Worm (Caenorhabditis elegans) whole organism, L2 larva: ENCODE measurements around the gene ZK1010.8.

Experiments
- F13H6.1 ChIP-seq: sonication (generic microtip); optimal IDR thresholded peaks from 2 replicates; lab custom pipeline; 2016; ENCODE audit warnings: missing genetic modification characterization, missing compliant biosample characterization
- R02D3.7 ChIP-seq: fragments of 150-350 bp; optimal IDR thresholded peaks from 2 replicates; lab custom pipeline; 2014; ENCODE audit warnings: missing biosample characterization, missing genetic modification characterization
- Y55F3AM.14 ChIP-seq: fragments of 200-800 bp; sonication (Bioruptor generic); optimal IDR thresholded peaks from 2 replicates; lab custom pipeline; 2018; ENCODE audit warnings: mild to moderate bottlenecking, missing genetic modification characterization, missing compliant biosample characterization
- ZK546.5 ChIP-seq: sonication (generic microtip); optimal IDR thresholded peaks from 2 replicates; lab custom pipeline; 2017; ENCODE audit warnings: missing biosample characterization, missing genetic modification characterization
- ama-1 ChIP-seq: fragments of 150-350 bp; optimal IDR thresholded peaks from 2 replicates; lab custom pipeline; 2018; ENCODE audit warnings: inconsistent platforms
- ceh-16 ChIP-seq: fragments of 150-350 bp; optimal IDR thresholded peaks from 2 replicates; lab custom pipeline; 2014; ENCODE audit warnings: missing biosample characterization, missing genetic modification characterization
- ceh-82 ChIP-seq: fragments of 150-350 bp; optimal IDR thresholded peaks from 2 replicates; lab custom pipeline; 2014; ENCODE audit warnings: missing biosample characterization, missing genetic modification characterization
- dmd-4 ChIP-seq: sonication (generic microtip); optimal IDR thresholded peaks from 2 replicates; lab custom pipeline; 2017; ENCODE audit warnings: missing biosample characterization, missing genetic modification characterization
- egl-27 ChIP-seq: sonication (generic microtip); optimal IDR thresholded peaks from 3 replicates; lab custom pipeline; 2017; ENCODE audit warnings: missing biosample characterization, missing genetic modification reagents, missing genetic modification characterization
- elt-1 ChIP-seq: fragments of 150-350 bp; optimal IDR thresholded peaks from 2 replicates; lab custom pipeline; 2014; ENCODE audit warnings: missing biosample characterization, missing genetic modification characterization
- elt-3 ChIP-seq: sonication (generic microtip); optimal IDR thresholded peaks from 2 replicates; lab custom pipeline; 2017; ENCODE audit warnings: missing biosample characterization, missing genetic modification characterization
- fos-1 ChIP-seq: fragments of 150-350 bp; optimal IDR thresholded peaks from 2 replicates; lab custom pipeline; 2014; ENCODE audit warnings: missing biosample characterization, missing genetic modification characterization
- gmeb-1 ChIP-seq: fragments of 150-350 bp; optimal IDR thresholded peaks from 2 replicates; lab custom pipeline; 2014; ENCODE audit warnings: missing biosample characterization, missing genetic modification characterization
- lin-11 ChIP-seq: fragments of 150-350 bp; sonication (generic microtip); optimal IDR thresholded peaks from 2 replicates; lab custom pipeline; 2014; ENCODE audit warnings: missing biosample characterization, missing genetic modification characterization, inconsistent platforms, mixed read lengths
- lin-13 ChIP-seq: fragments of 150-350 bp; optimal IDR thresholded peaks from 2 replicates; lab custom pipeline; 2014; ENCODE audit warnings: missing biosample characterization, missing genetic modification reagents, missing genetic modification characterization
- lsy-2 ChIP-seq, 2 experiments: fragments of 150-350 bp in 1 of 2; sonication (generic microtip) in 1 of 2; optimal IDR thresholded peaks; 2 replicates each; lab custom pipeline; 2014 to 2017; ENCODE audit warnings: missing biosample characterization in 2 of 2, missing genetic modification characterization in 2 of 2
- mbf-1 ChIP-seq: sonication (generic microtip); optimal IDR thresholded peaks from 2 replicates; lab custom pipeline; 2017; ENCODE audit warnings: missing biosample characterization, missing genetic modification characterization
- mdl-1 ChIP-seq, 2 experiments: fragments of 150-350 bp in 1 of 2; sonication (generic microtip) in 1 of 2; optimal IDR thresholded peaks; 2 replicates each; lab custom pipeline; 2017; ENCODE audit warnings: missing biosample characterization in 2 of 2, missing genetic modification characterization in 2 of 2
- nhr-10 ChIP-seq: sonication (generic microtip); optimal IDR thresholded peaks from 2 replicates; lab custom pipeline; 2017; ENCODE audit warnings: missing biosample characterization, missing genetic modification characterization
- nhr-11 ChIP-seq: fragments of 150-350 bp; optimal IDR thresholded peaks from 2 replicates; lab custom pipeline; 2014; ENCODE audit warnings: missing biosample characterization, missing genetic modification characterization
- nhr-12 ChIP-seq: fragments of 150-350 bp; optimal IDR thresholded peaks from 2 replicates; lab custom pipeline; 2014; ENCODE audit warnings: missing biosample characterization, missing genetic modification characterization
- nhr-129 ChIP-seq: fragments of 150-350 bp; optimal IDR thresholded peaks from 2 replicates; lab custom pipeline; 2014; ENCODE audit warnings: missing biosample characterization, missing genetic modification characterization
- nhr-21 ChIP-seq: fragments of 150-350 bp; optimal IDR thresholded peaks from 2 replicates; lab custom pipeline; 2014; ENCODE audit warnings: missing biosample characterization, missing genetic modification characterization
- nhr-237 ChIP-seq: fragments of 150-350 bp; optimal IDR thresholded peaks from 2 replicates; lab custom pipeline; 2014; ENCODE audit warnings: missing biosample characterization, missing genetic modification characterization
- nhr-25 ChIP-seq: fragments of 150-350 bp; sonication (generic microtip); optimal IDR thresholded peaks from 3 replicates; lab custom pipeline; 2014; ENCODE audit warnings: missing biosample characterization, missing genetic modification characterization
- nhr-6 ChIP-seq: fragments of 150-350 bp; optimal IDR thresholded peaks from 2 replicates; lab custom pipeline; 2014; ENCODE audit warnings: missing biosample characterization, missing genetic modification characterization
- nhr-77 ChIP-seq: fragments of 150-350 bp; optimal IDR thresholded peaks from 2 replicates; lab custom pipeline; 2014; ENCODE audit warnings: missing biosample characterization, missing genetic modification characterization
- peb-1 ChIP-seq: fragments of 150-350 bp; optimal IDR thresholded peaks from 2 replicates; lab custom pipeline; 2014; ENCODE audit warnings: missing biosample characterization, missing genetic modification characterization
- sem-4 ChIP-seq: fragments of 150-350 bp; optimal IDR thresholded peaks from 2 replicates; lab custom pipeline; 2014; ENCODE audit warnings: missing biosample characterization, missing genetic modification reagents, missing genetic modification characterization
- skn-1 ChIP-seq: sonication (generic microtip); optimal IDR thresholded peaks from 2 replicates; lab custom pipeline; 2017; ENCODE audit warnings: missing biosample characterization, missing genetic modification characterization
- sma-9 ChIP-seq, 2 experiments: fragments of 150-350 bp in 1 of 2; sonication (generic microtip) in 1 of 2; optimal IDR thresholded peaks; 2 replicates each; lab custom pipeline; 2014 to 2016; ENCODE audit warnings: missing genetic modification characterization in 2 of 2, mild to moderate bottlenecking in 1 of 2, missing biosample characterization in 1 of 2, missing compliant biosample characterization in 1 of 2, missing genetic modification reagents in 1 of 2, moderate library complexity in 1 of 2
- snpc-4 ChIP-seq: fragments of 150-350 bp; optimal IDR thresholded peaks from 2 replicates; lab custom pipeline; 2014; ENCODE audit warnings: missing biosample characterization, missing genetic modification characterization
- unc-39 ChIP-seq: fragments of 150-350 bp; optimal IDR thresholded peaks from 2 replicates; lab custom pipeline; 2014; ENCODE audit warnings: missing biosample characterization, missing genetic modification characterization
- zag-1 ChIP-seq: fragments of 150-350 bp; optimal IDR thresholded peaks from 2 replicates; lab custom pipeline; 2014; ENCODE audit warnings: missing biosample characterization, missing genetic modification characterization
- ztf-1 ChIP-seq: fragments of 200-800 bp; sonication (Bioruptor generic); conservative IDR thresholded peaks from 2 replicates; pipeline ENCODE4 v1.3.6; 2022; ENCODE audit warnings: missing genetic modification characterization, missing compliant biosample characterization
- ztf-4 ChIP-seq: fragments of 150-350 bp; optimal IDR thresholded peaks from 2 replicates; lab custom pipeline; 2014; ENCODE audit warnings: missing biosample characterization, missing genetic modification characterization

The ZK1010.8 gene

DNA sequence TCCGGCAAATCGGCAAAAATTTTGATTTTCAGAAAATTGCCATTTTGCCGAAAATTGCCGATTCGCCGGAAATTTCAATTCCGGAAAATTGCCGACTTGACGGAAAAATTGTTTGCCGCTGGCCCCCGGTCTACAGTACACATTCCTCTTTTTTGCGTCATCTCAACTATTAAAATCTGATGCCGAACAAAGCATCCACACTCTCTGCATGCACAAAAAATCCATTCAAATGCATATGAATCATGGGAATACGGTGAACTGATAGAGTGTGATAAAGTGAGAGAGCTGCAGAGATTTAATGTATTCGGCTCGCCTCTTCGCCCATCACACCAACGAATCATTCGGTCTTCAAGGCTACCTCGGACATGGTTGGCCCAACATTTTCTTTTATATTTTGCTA lies 30.1 kb upstream of the ZK1010.8 start, which contains the start of gene F14F7.7:
F14F7.7 (plus strand) TSS at position 354 of the 400 bp plus-strand sequence.
- TF ChIP-seq nhr-11 (tag; lab: Kevin White, UChicago) (no peak), nhr-25 (tag; lab: Kevin White, UChicago) (no peak), lin-13 (no peak), ztf-4 (no peak), lin-11 (tag; lab: Kevin White, UChicago) (no peak), skn-1 (tag; lab: Kevin White, UChicago) (no peak), mdl-1 (tag; optimal IDR thresholded peaks at IDR 0.05; lab: Kevin White, UChicago) (no peak), mbf-1 (tag; lab: Kevin White, UChicago) (no peak)

DNA sequence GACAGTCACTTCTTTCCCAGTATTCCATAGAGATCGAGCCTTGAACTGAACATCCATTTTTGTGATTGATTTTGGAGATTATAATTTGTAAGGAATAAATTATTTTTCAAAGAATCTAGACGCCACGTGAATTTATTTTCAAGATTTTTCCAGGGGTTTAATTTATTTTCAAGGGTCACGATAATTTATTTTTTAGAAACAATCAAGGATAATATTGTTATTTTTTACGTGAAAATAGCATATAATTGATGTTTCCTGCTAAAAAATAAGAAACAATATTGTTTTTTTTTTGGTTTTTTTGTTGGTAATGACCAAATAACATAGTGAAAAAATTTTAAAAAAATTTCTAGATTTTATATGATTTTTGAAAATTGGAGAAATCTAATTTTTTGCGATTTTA lies 29.1 kb upstream of the ZK1010.8 start, which contains the start of gene F14F7.4:
F14F7.4 (minus strand) TSS at position 101 of the 400 bp plus-strand sequence.
- TF ChIP-seq ama-1 (no peak), lin-11 (tag; lab: Kevin White, UChicago) (no peak), elt-3 (tag; lab: Kevin White, UChicago) (no peak), lsy-2 (tag; optimal IDR thresholded peaks at IDR 0.05; lab: Kevin White, UChicago) (no peak), fos-1 (tag; lab: Kevin White, UChicago) (no peak), ceh-82 (tag; lab: Kevin White, UChicago) (no peak), nhr-6 (tag; lab: Kevin White, UChicago) (no peak), nhr-237 (no peak), ZK546.5 (tag; lab: Kevin White, UChicago) (no peak), nhr-21 (tag; lab: Kevin White, UChicago) (no peak)

DNA sequence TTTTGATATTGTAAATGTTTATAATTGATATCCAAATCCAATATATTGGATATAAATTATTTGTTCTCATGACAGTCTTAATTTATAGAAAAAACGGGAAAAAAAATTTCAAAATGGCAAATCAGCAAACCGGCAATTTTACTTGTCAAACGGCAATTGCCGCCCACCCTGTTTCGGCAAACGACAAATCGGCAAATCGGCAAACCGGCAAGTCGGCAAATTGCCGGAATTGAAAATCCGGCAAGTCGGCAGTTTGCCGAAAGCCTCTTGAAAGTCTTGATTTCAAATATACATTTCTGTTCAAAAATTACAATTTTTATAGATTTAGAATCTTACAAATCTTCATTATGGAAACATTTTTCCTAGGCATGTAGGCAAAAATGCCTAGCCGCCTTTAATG lies 27.5 kb upstream of the ZK1010.8 start:
- TF ChIP-seq sem-4 (tag; lab: Kevin White, UChicago) (no peak), peb-1 (tag; lab: Kevin White, UChicago) (no peak), nhr-25 (tag; lab: Kevin White, UChicago) (no peak), nhr-237 (no peak), ztf-4 (no peak), nhr-77 (no peak), elt-3 (tag; lab: Kevin White, UChicago) (no peak)

DNA sequence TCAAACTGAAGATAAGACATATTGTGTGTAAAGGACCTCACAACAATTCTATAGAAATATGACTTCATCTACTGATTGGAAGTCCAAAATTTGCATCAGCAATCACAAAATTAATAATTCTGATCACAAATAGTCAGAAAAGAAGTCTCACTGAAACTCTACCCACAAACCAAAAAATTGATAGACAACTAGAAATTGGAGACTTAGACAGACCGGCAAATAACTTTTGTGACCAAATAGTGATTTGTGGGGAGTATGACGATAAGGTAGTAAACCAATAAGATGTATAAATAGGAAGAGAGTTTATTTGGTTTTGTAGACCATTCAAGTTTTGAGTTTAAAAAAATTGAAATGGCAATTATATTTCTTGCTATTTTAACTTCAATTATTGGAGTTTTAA lies 23.8 kb upstream of the ZK1010.8 start, which contains the start of gene cyp-13A12:
cyp-13A12 (plus strand) TSS at position 267 of the 400 bp plus-strand sequence.
- TF ChIP-seq fos-1 (tag; lab: Kevin White, UChicago) (peak; percentile 64), nhr-21 (tag; lab: Kevin White, UChicago) (no peak), elt-1 (tag; lab: Kevin White, UChicago) (no peak), elt-3 (tag; lab: Kevin White, UChicago) (no peak), sma-9 (GFP tag; optimal IDR thresholded peaks at IDR 0.05; lab: Kevin White, UChicago) (peak; percentile 4), sma-9 (tag; optimal IDR thresholded peaks at IDR 0.05; lab: Kevin White, UChicago) (no peak), ZK546.5 (tag; lab: Kevin White, UChicago) (no peak), peb-1 (tag; lab: Kevin White, UChicago) (no peak)

DNA sequence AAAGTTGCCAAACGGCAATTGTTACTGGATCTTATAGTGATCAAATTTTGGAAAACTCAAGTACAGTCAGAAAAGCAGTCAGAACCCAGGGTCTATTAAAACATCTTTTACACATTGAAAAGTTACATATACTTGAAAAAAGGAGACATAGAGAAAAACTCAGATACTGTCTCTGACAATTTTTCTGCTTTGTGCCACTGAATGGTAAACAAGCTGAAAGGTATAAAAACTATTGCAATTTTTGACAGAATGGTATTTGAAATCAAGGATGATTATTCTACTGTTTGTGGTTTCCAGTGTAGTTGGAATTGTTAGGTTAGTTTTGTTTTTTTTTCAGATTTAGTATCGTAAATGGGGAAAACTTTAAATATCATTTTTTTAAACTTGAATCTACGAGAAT lies 20.3 kb upstream of the ZK1010.8 start, which contains the start of gene cyp-13A11:
cyp-13A11 (plus strand) TSS at position 266 of the 400 bp plus-strand sequence.
- TF ChIP-seq R02D3.7 (tag; lab: Kevin White, UChicago) = no peak
- no peak for TF ChIP-seq snpc-4 (tag; lab: Kevin White, UChicago)
- no peak for TF ChIP-seq mbf-1 (tag; lab: Kevin White, UChicago)
- no peak for TF ChIP-seq sem-4 (tag; lab: Kevin White, UChicago)
- TF ChIP-seq sma-9 (GFP tag; optimal IDR thresholded peaks at IDR 0.05; lab: Kevin White, UChicago) = no peak
- TF ChIP-seq sma-9 (tag; optimal IDR thresholded peaks at IDR 0.05; lab: Kevin White, UChicago) = no peak
- no peak for TF ChIP-seq ceh-82 (tag; lab: Kevin White, UChicago)

DNA sequence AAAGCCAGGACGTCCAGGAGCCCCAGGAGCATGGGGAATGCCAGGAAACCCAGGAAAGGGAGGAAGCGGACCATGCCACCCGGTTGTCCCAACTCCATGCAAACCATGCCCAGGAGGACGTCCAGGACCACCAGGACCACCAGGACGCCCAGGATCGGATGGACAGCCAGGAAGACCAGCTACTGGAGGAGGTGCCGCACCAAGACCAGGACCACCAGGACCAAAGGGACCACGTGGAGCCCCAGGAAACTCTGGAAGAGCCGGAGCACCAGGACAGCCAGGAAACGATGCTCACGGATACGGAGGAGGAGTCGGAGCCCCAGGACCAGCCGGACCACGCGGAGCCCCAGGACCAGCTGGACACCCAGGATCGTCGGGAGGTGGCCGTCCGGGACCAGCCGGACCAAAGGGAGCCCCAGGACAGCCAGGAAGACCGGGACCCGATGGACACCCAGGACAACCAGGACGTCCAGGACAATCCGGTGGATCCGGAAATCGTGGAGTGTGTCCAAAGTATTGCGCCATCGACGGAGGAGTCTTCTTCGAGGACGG lies 19.2 kb upstream of the ZK1010.8 start:
- no peak for TF ChIP-seq gmeb-1
- no peak for TF ChIP-seq ceh-16 (tag; lab: Kevin White, UChicago)
- TF ChIP-seq nhr-6 (tag; lab: Kevin White, UChicago) = no peak
- no peak for TF ChIP-seq nhr-10
- no peak for TF ChIP-seq skn-1 (tag; lab: Kevin White, UChicago)
- no peak for TF ChIP-seq fos-1 (tag; lab: Kevin White, UChicago)
- TF ChIP-seq egl-27 (tag; lab: Kevin White, UChicago) = no peak
- no peak for TF ChIP-seq ama-1
- no peak for TF ChIP-seq nhr-129
- no peak for TF ChIP-seq ceh-82 (tag; lab: Kevin White, UChicago)
- TF ChIP-seq ztf-1 (GFP tag; lab: Robert Waterston, UW) = no peak
- no peak for TF ChIP-seq Y55F3AM.14 (GFP tag; lab: Kevin White, UChicago)
- TF ChIP-seq zag-1 (tag; lab: Kevin White, UChicago) = no peak
- TF ChIP-seq F13H6.1 (tag; lab: Kevin White, UChicago) = no peak
- TF ChIP-seq nhr-12 (tag; lab: Kevin White, UChicago) = no peak
- TF ChIP-seq sma-9 (GFP tag; optimal IDR thresholded peaks at IDR 0.05; lab: Kevin White, UChicago) = no peak
- TF ChIP-seq sma-9 (tag; optimal IDR thresholded peaks at IDR 0.05; lab: Kevin White, UChicago) = no peak
- no peak for TF ChIP-seq unc-39
- TF ChIP-seq dmd-4 (tag; lab: Kevin White, UChicago) = no peak
